Fruit fly (Drosophila melanogaster): ENCODE results near the gene CG8006.

CG8006 gene

DNA sequence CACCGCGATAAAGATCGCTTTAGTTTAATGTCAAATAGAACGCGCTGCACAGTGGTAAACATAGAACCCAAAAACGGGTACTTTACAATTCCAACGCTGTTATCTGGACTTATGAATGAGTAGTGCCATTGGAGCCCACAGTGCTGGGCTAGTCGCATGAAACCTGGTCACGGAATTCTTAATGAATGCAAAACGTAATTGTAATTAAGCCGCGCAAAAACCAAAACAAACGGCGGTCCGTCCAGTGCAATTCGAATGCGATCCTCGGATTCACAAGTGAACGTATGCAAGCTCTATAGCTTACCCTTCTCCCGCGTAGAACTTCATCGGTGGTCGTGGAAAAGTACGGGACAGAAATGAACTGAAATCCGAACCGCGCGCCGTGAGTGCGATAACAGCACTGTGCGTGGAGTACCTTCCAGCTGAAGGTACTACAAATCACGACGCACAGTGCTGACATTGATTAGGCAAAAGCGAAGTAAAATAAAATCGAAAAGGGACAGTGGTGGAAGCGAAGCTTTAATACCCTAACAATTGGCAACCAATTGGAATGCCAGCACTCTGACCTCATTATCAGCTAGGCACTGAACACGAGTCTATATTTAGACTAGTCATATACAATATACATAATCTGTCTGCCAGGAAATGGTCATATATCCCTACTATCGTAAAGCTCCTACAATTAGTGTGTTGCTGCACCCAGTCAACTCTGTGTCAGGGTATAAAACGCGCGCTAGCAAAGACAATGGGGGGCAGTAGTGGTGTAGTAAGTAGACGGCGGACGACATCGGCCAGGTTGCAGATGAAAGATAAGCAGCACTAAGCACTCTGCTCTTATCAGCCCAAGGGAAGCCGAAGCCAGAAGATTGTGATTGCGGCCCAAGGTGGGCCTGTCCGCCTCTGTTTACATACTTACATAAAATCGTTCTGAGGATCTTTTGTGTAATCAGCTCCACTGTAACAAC lies 26.1 kb upstream of the CG8006 start:
- TF ChIP-seq sv (GFP tag; optimal IDR thresholded peaks at IDR 0.05) (peak; percentile 60), Hr78 (GFP tag; optimal IDR thresholded peaks at IDR 0.05) (no peak), br (GFP tag; optimal IDR thresholded peaks at IDR 0.05) (peak; percentile 56), psq (GFP tag; optimal IDR thresholded peaks at IDR 0.05) (peak; percentile 45), h (GFP tag; optimal IDR thresholded peaks at IDR 0.05) (peak; percentile 88), fru (GFP tag; optimal IDR thresholded peaks at IDR 0.05) (peak; percentile 85), Jra (GFP tag; optimal IDR thresholded peaks at IDR 0.05) (peak; percentile 68), GATAd (GFP tag; optimal IDR thresholded peaks at IDR 0.05) (no peak), pan (optimal IDR thresholded peaks at IDR 0.05) (no peak), Hnf4 (GFP tag; optimal IDR thresholded peaks at IDR 0.05) (peak; percentile 50), CG32264 (GFP tag; optimal IDR thresholded peaks at IDR 0.05) (no peak), HLH106 (tag; optimal IDR thresholded peaks at IDR 0.05) (peak; percentile 28), OdsH (GFP tag; optimal IDR thresholded peaks at IDR 0.05) (peak; percentile 26), ey (GFP tag; optimal IDR thresholded peaks at IDR 0.05) (peak; percentile 62), Sp1 (GFP tag; optimal IDR thresholded peaks at IDR 0.05) (peak; percentile 33), foxo (GFP tag; optimal IDR thresholded peaks at IDR 0.05) (peak in 1 of 2 experiments; percentile 56), woc (GFP tag; optimal IDR thresholded peaks at IDR 0.05) (peak; percentile 50), rgr (GFP tag; optimal IDR thresholded peaks at IDR 0.05) (peak; percentile 47)

DNA sequence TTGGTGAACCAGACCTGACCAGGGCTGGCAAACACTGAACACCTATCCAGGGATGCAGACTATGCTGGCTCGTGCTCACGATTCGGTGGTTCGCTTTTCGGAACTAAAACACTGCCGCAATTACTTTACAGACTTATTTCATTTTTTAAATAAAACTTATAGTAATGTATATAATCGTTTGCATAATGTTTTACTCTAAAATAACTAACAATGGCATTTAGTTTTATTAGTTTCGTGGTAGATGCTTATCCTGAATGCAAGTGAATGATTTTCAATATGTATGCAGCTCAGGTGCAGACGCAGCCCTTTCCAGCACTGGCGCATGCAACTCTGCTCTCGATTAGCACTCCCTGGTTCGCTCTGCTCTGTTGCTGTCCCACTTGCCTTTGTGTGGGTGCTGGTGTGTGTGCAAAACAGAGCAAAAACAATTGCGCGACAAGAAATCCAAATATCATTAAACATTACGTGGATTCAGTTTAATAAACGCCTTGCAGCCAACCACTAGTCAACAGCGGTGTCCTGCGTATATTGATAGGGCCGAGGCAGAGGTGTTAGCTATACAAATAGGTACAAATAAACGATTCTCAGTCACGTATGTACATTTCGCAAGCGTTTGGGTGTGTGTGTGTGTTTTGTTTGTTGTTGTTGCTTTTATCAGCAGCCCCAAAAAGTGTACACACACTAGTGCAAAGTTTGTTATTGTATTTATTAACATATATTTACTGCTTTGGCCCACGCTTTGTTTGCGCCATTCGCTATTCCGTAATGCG lies 24.9 kb upstream of the CG8006 start, which contains the start of the genes ERR and Atg18a:
ERR (minus strand) TSS at position 45 of the 770 bp plus-strand sequence.
Atg18a (plus strand) TSS at position 231 of the 770 bp plus-strand sequence.
- TF ChIP-seq Mio (GFP tag; optimal IDR thresholded peaks at IDR 0.05) (peak; percentile 35), Hr78 (GFP tag; optimal IDR thresholded peaks at IDR 0.05) (no peak), Hnf4 (GFP tag; optimal IDR thresholded peaks at IDR 0.05) (peak; percentile 90), fru (GFP tag; optimal IDR thresholded peaks at IDR 0.05) (peak; percentile 87), GATAd (GFP tag; optimal IDR thresholded peaks at IDR 0.05) (peak; percentile 74), psq (GFP tag; optimal IDR thresholded peaks at IDR 0.05) (peak; percentile 76), dsf (GFP tag; optimal IDR thresholded peaks at IDR 0.05; ENCODE audit: borderline replicate concordance) (peak; percentile 86), dl (GFP tag; optimal IDR thresholded peaks at IDR 0.05; ENCODE audit: insufficient read depth in 1 of 2, partially characterized antibody in 2 of 2) (no peak), dmrt93B (GFP tag; optimal IDR thresholded peaks at IDR 0.05) (peak; percentile 91), Sp1 (GFP tag; optimal IDR thresholded peaks at IDR 0.05) (peak; percentile 86), CrebA (GFP tag; optimal IDR thresholded peaks at IDR 0.05; ENCODE audit: borderline replicate concordance) (no peak), Abd-B (GFP tag; optimal IDR thresholded peaks at IDR 0.05) (no peak), foxo (GFP tag; optimal IDR thresholded peaks at IDR 0.05) (peak in 1 of 2 experiments; percentile 92), br (GFP tag; optimal IDR thresholded peaks at IDR 0.05) (peak; percentile 80), Rel (GFP tag; optimal IDR thresholded peaks at IDR 0.05) (peak; percentile 49), Rel (tag; optimal IDR thresholded peaks at IDR 0.05) (peak; percentile 69), brk (GFP tag; optimal IDR thresholded peaks at IDR 0.05) (no peak), Hr83 (GFP tag; optimal IDR thresholded peaks at IDR 0.05; ENCODE audit: poor library complexity, severe bottlenecking) (peak; percentile 88), CG32264 (GFP tag; optimal IDR thresholded peaks at IDR 0.05) (peak; percentile 29), CG9705 (GFP tag; optimal IDR thresholded peaks at IDR 0.05) (peak; percentile 85), Myc (optimal IDR thresholded peaks at IDR 0.05) (peak; percentile 49), tai (GFP tag; optimal IDR thresholded peaks at IDR 0.05) (no peak), h (GFP tag; optimal IDR thresholded peaks at IDR 0.05) (peak; percentile 91), lola (GFP tag; optimal IDR thresholded peaks at IDR 0.05) (no peak), sv (GFP tag; optimal IDR thresholded peaks at IDR 0.05) (peak; percentile 90), HLH106 (tag; optimal IDR thresholded peaks at IDR 0.05) (peak; percentile 93), jim (GFP tag; optimal IDR thresholded peaks at IDR 0.05) (peak; percentile 36), pan (optimal IDR thresholded peaks at IDR 0.05) (no peak), Dfd (GFP tag; optimal IDR thresholded peaks at IDR 0.05) (no peak), woc (GFP tag; optimal IDR thresholded peaks at IDR 0.05) (peak; percentile 91), rgr (GFP tag; optimal IDR thresholded peaks at IDR 0.05) (peak; percentile 87), usp (GFP tag; optimal IDR thresholded peaks at IDR 0.05) (no peak), Dif (GFP tag; optimal IDR thresholded peaks at IDR 0.05; ENCODE audit: partially characterized antibody) (peak; percentile 5), Jra (GFP tag; optimal IDR thresholded peaks at IDR 0.05) (peak; percentile 88), N (GFP tag; optimal IDR thresholded peaks at IDR 0.05) (peak; percentile 63), ey (GFP tag; optimal IDR thresholded peaks at IDR 0.05) (peak; percentile 84), Vsx2 (GFP tag; optimal IDR thresholded peaks at IDR 0.05; ENCODE audit: partially characterized antibody) (no peak), sage (GFP tag; optimal IDR thresholded peaks at IDR 0.05) (peak; percentile 50), OdsH (GFP tag; optimal IDR thresholded peaks at IDR 0.05) (peak; percentile 85)
